Worm (Caenorhabditis elegans) whole organism, L1 larva: Measurements from ENCODE around the gene gop-2.
A peak's percentile ranks its signal among the peaks of the same experiment; 100 is the strongest.

Experiments used
- Y116A8C.19 ChIP-seq: sonication (generic microtip); optimal IDR thresholded peaks from 2 replicates; lab custom pipeline; 2016; ENCODE audit warnings: missing compliant biosample characterization, missing genetic modification characterization, borderline replicate concordance
- alr-1 ChIP-seq: fragments of 200-800 bp; sonication (Bioruptor generic); optimal IDR thresholded peaks from 2 replicates; lab custom pipeline; 2018; ENCODE audit warnings: borderline replicate concordance, mild to moderate bottlenecking, missing genetic modification characterization, missing compliant biosample characterization
- aly-2 ChIP-seq: fragments of 150-350 bp; optimal IDR thresholded peaks from 2 replicates; lab custom pipeline; 2014; ENCODE audit warnings: missing biosample characterization, missing genetic modification characterization
- ceh-63 ChIP-seq: fragments of 200-800 bp; sonication (Bioruptor generic); optimal IDR thresholded peaks from 2 replicates; lab custom pipeline; 2018; ENCODE audit warnings: mild to moderate bottlenecking, missing genetic modification characterization, missing compliant biosample characterization
- ceh-82 ChIP-seq, 3 experiments: fragments of 150-350 bp in 1 of 3; sonication (generic microtip) in 2 of 3; optimal IDR thresholded peaks; 2 replicates each; lab custom pipeline; 2014 to 2017; ENCODE audit warnings: missing biosample characterization in 3 of 3, missing genetic modification characterization in 3 of 3
- ceh-88 ChIP-seq: fragments of 200-800 bp; sonication (Bioruptor generic); IDR thresholded peaks from 2 replicates; pipeline ENCODE4 v1.3.6; 2022; ENCODE audit warnings: missing genetic modification characterization, missing compliant biosample characterization
- dpl-1 ChIP-seq, 3 experiments: fragments of 150-350 bp in 2 of 3; sonication (generic microtip) in 1 of 3; optimal IDR thresholded peaks; 2 replicates each; lab custom pipeline; 2014 to 2017; ENCODE audit warnings: missing biosample characterization in 3 of 3, missing genetic modification characterization in 3 of 3, missing genetic modification reagents in 3 of 3
- efl-1 ChIP-seq, 4 experiments: fragments of 150-350 bp; optimal IDR thresholded peaks in 3 of 4; peaks in 1 of 4; 1 replicate in 1 of 4; 2 replicates in 3 of 4; lab custom pipeline; 2014; ENCODE audit warnings: missing biosample characterization in 2 of 4, missing genetic modification characterization in 2 of 4, missing genetic modification reagents in 2 of 4
- egl-13 ChIP-seq: sonication (generic microtip); optimal IDR thresholded peaks from 2 replicates; lab custom pipeline; 2016; ENCODE audit warnings: missing genotype, missing genetic modification reagents, missing genetic modification characterization, missing compliant biosample characterization
- egl-27 ChIP-seq, 2 experiments: fragments of 150-350 bp in 1 of 2; sonication (generic microtip); optimal IDR thresholded peaks; 3 replicates each; lab custom pipeline; 2017 to 2018; ENCODE audit warnings: missing biosample characterization in 2 of 2, missing genetic modification characterization in 2 of 2, missing genetic modification reagents in 2 of 2
- elt-3 ChIP-seq, 6 experiments: fragments of 150-350 bp in 1 of 6; sonication (generic microtip); optimal IDR thresholded peaks; 2 replicates each; lab custom pipeline; 2017 to 2018; ENCODE audit warnings: missing biosample characterization in 6 of 6, missing genetic modification characterization in 6 of 6, inconsistent platforms in 1 of 6
- ets-5 ChIP-seq: fragments of 200-800 bp; sonication (Bioruptor generic); IDR thresholded peaks from 2 replicates; pipeline ENCODE4 v1.3.6; 2022; ENCODE audit warnings: missing genetic modification characterization, missing compliant biosample characterization
- fkh-4 ChIP-seq: sonication (generic microtip); optimal IDR thresholded peaks from 2 replicates; lab custom pipeline; 2016; ENCODE audit warnings: missing compliant biosample characterization, missing genetic modification characterization, borderline replicate concordance
- hlh-4 ChIP-seq: sonication (generic microtip); optimal IDR thresholded peaks from 2 replicates; lab custom pipeline; 2016; ENCODE audit warnings: mild to moderate bottlenecking, missing genetic modification characterization, missing compliant biosample characterization
- irx-1 ChIP-seq: sonication (generic microtip); optimal IDR thresholded peaks from 2 replicates; lab custom pipeline; 2016; ENCODE audit warnings: missing genetic modification characterization, missing compliant biosample characterization
- jun-1 ChIP-seq: fragments of 150-350 bp; optimal IDR thresholded peaks from 2 replicates; lab custom pipeline; 2014; ENCODE audit warnings: missing biosample characterization, missing genetic modification reagents, missing genetic modification characterization
- lin-15B ChIP-seq: fragments of 150-350 bp; sonication (generic microtip); optimal IDR thresholded peaks from 3 replicates; lab custom pipeline; 2014; ENCODE audit warnings: missing biosample characterization, missing genetic modification characterization
- lin-35 ChIP-seq, 2 experiments: fragments of 150-350 bp; optimal IDR thresholded peaks; 2 replicates each; lab custom pipeline; 2014; ENCODE audit warnings: missing biosample characterization in 2 of 2, missing genetic modification characterization in 2 of 2, missing genetic modification reagents in 2 of 2
- lsy-2 ChIP-seq, 2 experiments: fragments of 150-350 bp; optimal IDR thresholded peaks; 2 replicates each; lab custom pipeline; 2014; ENCODE audit warnings: missing biosample characterization in 2 of 2, missing genetic modification characterization in 2 of 2
- mef-2 ChIP-seq: fragments of 150-350 bp; optimal IDR thresholded peaks from 2 replicates; lab custom pipeline; 2014; ENCODE audit warnings: missing biosample characterization, missing genetic modification characterization
- nhr-11 ChIP-seq: fragments of 150-350 bp; optimal IDR thresholded peaks from 2 replicates; lab custom pipeline; 2014; ENCODE audit warnings: missing biosample characterization, missing genetic modification characterization
- nhr-19 ChIP-seq: fragments of 200-800 bp; sonication (Bioruptor generic); conservative IDR thresholded peaks from 2 replicates; pipeline ENCODE4 v1.3.6; 2022; ENCODE audit warnings: missing genetic modification characterization, missing compliant biosample characterization
- nhr-28 ChIP-seq: fragments of 150-350 bp; optimal IDR thresholded peaks from 2 replicates; lab custom pipeline; 2014; ENCODE audit warnings: missing biosample characterization, missing genetic modification characterization
- nhr-71 ChIP-seq: sonication (generic microtip); optimal IDR thresholded peaks from 2 replicates; lab custom pipeline; 2016; ENCODE audit warnings: mild to moderate bottlenecking, missing genetic modification characterization, moderate library complexity, missing compliant biosample characterization
- nhr-76 ChIP-seq: sonication (generic microtip); optimal IDR thresholded peaks from 2 replicates; lab custom pipeline; 2017; ENCODE audit warnings: missing biosample characterization, missing genetic modification characterization
- nhr-85 ChIP-seq: sonication (generic microtip); peaks from one replicate; lab custom pipeline; 2016; ENCODE audit warnings: missing genetic modification characterization, inconsistent platforms, missing compliant biosample characterization
- pqm-1 ChIP-seq: sonication (generic microtip); optimal IDR thresholded peaks from 3 replicates; lab custom pipeline; 2017; ENCODE audit warnings: missing biosample characterization, missing genetic modification characterization
- rnt-1 ChIP-seq: sonication (generic microtip); optimal IDR thresholded peaks from 2 replicates; lab custom pipeline; 2016; ENCODE audit warnings: mild to moderate bottlenecking, missing genetic modification characterization, moderate library complexity, missing compliant biosample characterization
- sptf-1 ChIP-seq: fragments of 150-350 bp; optimal IDR thresholded peaks from 2 replicates; lab custom pipeline; 2014; ENCODE audit warnings: missing biosample characterization, missing genetic modification characterization
- sup-37 ChIP-seq: fragments of 200-800 bp; sonication (Bioruptor generic); optimal IDR thresholded peaks from 2 replicates; lab custom pipeline; 2018; ENCODE audit warnings: mild to moderate bottlenecking, missing genetic modification characterization, missing compliant biosample characterization
- unc-62 ChIP-seq: fragments of 150-350 bp; optimal IDR thresholded peaks from 2 replicates; lab custom pipeline; 2014; ENCODE audit warnings: missing biosample characterization, missing genetic modification reagents, missing genetic modification characterization
- unc-86 ChIP-seq: sonication (generic microtip); optimal IDR thresholded peaks from 2 replicates; lab custom pipeline; 2016; ENCODE audit warnings: missing genetic modification characterization, missing compliant biosample characterization
- zag-1 ChIP-seq: fragments of 150-350 bp; optimal IDR thresholded peaks from 2 replicates; lab custom pipeline; 2014; ENCODE audit warnings: missing biosample characterization, missing genetic modification characterization

The gop-2 gene

ce11 chrIII:5233140-5233539 is 25.7 kb upstream of the gop-2 start:
- TF ChIP-seq nhr-11 (tag; lab: Kevin White, UChicago) (no peak), irx-1 (tag; lab: Kevin White, UChicago) (no peak), egl-27 (tag; optimal IDR thresholded peaks at IDR 0.05; lab: Kevin White, UChicago) (no peak), dpl-1 (GFP tag; optimal IDR thresholded peaks at IDR 0.05; lab: Kevin White, UChicago) (peak in 1 of 3 experiments; percentile 20), lsy-2 (tag; optimal IDR thresholded peaks at IDR 0.05; lab: Kevin White, UChicago) (no peak), ceh-82 (tag; optimal IDR thresholded peaks at IDR 0.05; lab: Kevin White, UChicago) (no peak), zag-1 (tag; lab: Kevin White, UChicago) (no peak), egl-13 (tag; lab: Kevin White, UChicago) (no peak), rnt-1 (tag; lab: Kevin White, UChicago) (peak; percentile 15)
- TF ChIP-seq, all 84 proteins: peak for 2

ce11 chrIII:5234312-5234711 is 24.5 kb upstream of the gop-2 start, which contains the start of gene mrps-26:
TSS of gene mrps-26 (plus strand) at chrIII:5234612.
- no peak for TF ChIP-seq aly-2 (tag; lab: Kevin White, UChicago)
- TF ChIP-seq jun-1 = no peak
- no peak for TF ChIP-seq nhr-76 (tag; lab: Kevin White, UChicago)
- TF ChIP-seq hlh-4 = no peak
- TF ChIP-seq lin-15B (tag; lab: Kevin White, UChicago) = no peak
- TF ChIP-seq lin-35 (GFP tag; optimal IDR thresholded peaks at IDR 0.05; lab: Kevin White, UChicago) = no peak
- no peak for TF ChIP-seq nhr-28 (tag; lab: Kevin White, UChicago)
- no peak for TF ChIP-seq alr-1 (tag; lab: Kevin White, UChicago)
- TF ChIP-seq ceh-82 (tag; optimal IDR thresholded peaks at IDR 0.05; lab: Kevin White, UChicago) = no peak
- TF ChIP-seq, all 84 proteins: peak for 0

ce11 chrIII:5236104-5236503 is 22.7 kb upstream of the gop-2 start, which contains the start of gene prx-10:
TSS of gene prx-10 (plus strand) at chrIII:5236404.
- no peak for TF ChIP-seq sup-37 (GFP tag; lab: Kevin White, UChicago)
- TF ChIP-seq nhr-85 (tag; lab: Kevin White, UChicago) = peak; percentile 33
- TF ChIP-seq, all 84 proteins: peak for 1

- no peak for TF ChIP-seq aly-2 (tag; lab: Kevin White, UChicago)
- no peak for TF ChIP-seq efl-1 (optimal IDR thresholded peaks at IDR 0.05; lab: Kevin White, UChicago)
- TF ChIP-seq efl-1 (GFP tag; optimal IDR thresholded peaks at IDR 0.05 in 1 of 2; lab: Kevin White, UChicago) = peak in 1 of 2 experiments; percentile 77
- TF ChIP-seq, all 84 proteins: peak for 1
These were observed 17.0 kb upstream of the gop-2 start for ce11 chrIII:5241854-5242253.

ce11 chrIII:5244539-5244938 is 14.3 kb upstream of the gop-2 start, which contains the start of gene cnd-1:
TSS of gene cnd-1 (minus strand) at chrIII:5244639.
- TF ChIP-seq pqm-1 (tag; lab: Kevin White, UChicago) = no peak
- no peak for TF ChIP-seq lin-35 (GFP tag; optimal IDR thresholded peaks at IDR 0.05; lab: Kevin White, UChicago)
- TF ChIP-seq ets-5 (GFP tag; lab: Robert Waterston, UW) = no peak
- no peak for TF ChIP-seq nhr-19 (GFP tag; lab: Robert Waterston, UW)
- no peak for TF ChIP-seq ceh-63 (GFP tag; lab: Kevin White, UChicago)
- TF ChIP-seq ceh-88 (GFP tag; lab: Robert Waterston, UW) = no peak
- no peak for TF ChIP-seq mef-2
- no peak for TF ChIP-seq unc-86 (tag; lab: Kevin White, UChicago)
- TF ChIP-seq egl-13 (tag; lab: Kevin White, UChicago) = no peak

- no peak for TF ChIP-seq Y116A8C.19 (tag; lab: Kevin White, UChicago)
- TF ChIP-seq nhr-28 (tag; lab: Kevin White, UChicago) = no peak
- no peak for TF ChIP-seq unc-62 (GFP tag; lab: Kevin White, UChicago)
- no peak for TF ChIP-seq alr-1 (tag; lab: Kevin White, UChicago)
- no peak for TF ChIP-seq sptf-1
- TF ChIP-seq elt-3 (tag; optimal IDR thresholded peaks at IDR 0.05; lab: Kevin White, UChicago) = no peak
- TF ChIP-seq nhr-71 = no peak
- no peak for TF ChIP-seq fkh-4
- no peak for TF ChIP-seq aly-2 (tag; lab: Kevin White, UChicago)
These were observed 13.8 kb upstream of the gop-2 start for ce11 chrIII:5245067-5245466.
